Worm (Caenorhabditis elegans) whole organism, L4 larva: ENCODE results near the gene Y17G7B.21.

ENCODE experiments used
- Y105C5A.15 ChIP-seq: fragments of 200-800 bp; sonication (Bioruptor generic); IDR thresholded peaks from 2 replicates; pipeline ENCODE4 v1.3.6; 2022; ENCODE audit warnings: missing genetic modification characterization, missing compliant biosample characterization
- ZK337.2 ChIP-seq: fragments of 200-800 bp; sonication (Bioruptor generic); IDR thresholded peaks from 2 replicates; pipeline ENCODE4 v1.3.6; 2022; ENCODE audit warnings: missing genetic modification reagents, missing genetic modification characterization, missing compliant biosample characterization
- aha-1 ChIP-seq: fragments of 150-350 bp; peaks from one replicate; lab custom pipeline; 2014; ENCODE audit warnings: missing biosample characterization, missing genetic modification characterization
- arid-1 ChIP-seq: fragments of 200-800 bp; sonication (Bioruptor generic); conservative IDR thresholded peaks from 2 replicates; pipeline ENCODE4 v1.3.6; 2022; ENCODE audit warnings: missing genetic modification reagents, missing genetic modification characterization, missing compliant biosample characterization
- ceh-44 ChIP-seq: fragments of 200-800 bp; sonication (Bioruptor generic); IDR thresholded peaks from 2 replicates; pipeline ENCODE4 v1.3.6; 2022; ENCODE audit warnings: missing genetic modification reagents, missing genetic modification characterization, missing compliant biosample characterization
- ceh-62 ChIP-seq: sonication (generic microtip); optimal IDR thresholded peaks from 2 replicates; lab custom pipeline; 2017; ENCODE audit warnings: missing biosample characterization, missing genetic modification characterization
- ces-1 ChIP-seq: fragments of 150-350 bp; sonication (generic microtip); optimal IDR thresholded peaks from 4 replicates; lab custom pipeline; 2014; ENCODE audit warnings: missing biosample characterization, missing genetic modification reagents, missing genetic modification characterization
- daf-12 ChIP-seq: fragments of 150-350 bp; optimal IDR thresholded peaks from 2 replicates; lab custom pipeline; 2014; ENCODE audit warnings: missing biosample characterization, missing genetic modification reagents, missing genetic modification characterization
- daf-16 ChIP-seq, 3 experiments: sonication (generic microtip); optimal IDR thresholded peaks; 2 replicates each; lab custom pipeline; 2016 to 2017; ENCODE audit warnings: missing genetic modification characterization in 3 of 3, missing genetic modification reagents in 3 of 3, mild to moderate bottlenecking in 2 of 3, missing compliant biosample characterization in 2 of 3, missing biosample characterization in 1 of 3, moderate library complexity in 1 of 3
- dmd-6 ChIP-seq: fragments of 200-800 bp; sonication (Bioruptor generic); IDR thresholded peaks from 2 replicates; pipeline ENCODE4 v1.3.6; 2022; ENCODE audit warnings: missing genetic modification reagents, missing genetic modification characterization, missing compliant biosample characterization
- dmd-8 ChIP-seq: fragments of 200-800 bp; sonication (Bioruptor generic); IDR thresholded peaks from 2 replicates; pipeline ENCODE4 v1.3.6; 2022; ENCODE audit warnings: missing genetic modification characterization, missing compliant biosample characterization
- dpl-1 ChIP-seq: fragments of 150-350 bp; optimal IDR thresholded peaks from 2 replicates; lab custom pipeline; 2014; ENCODE audit warnings: missing biosample characterization, missing genetic modification reagents, missing genetic modification characterization
- duxl-1 ChIP-seq: sonication (generic microtip); optimal IDR thresholded peaks from 2 replicates; lab custom pipeline; 2016; ENCODE audit warnings: mild to moderate bottlenecking, missing genetic modification characterization, moderate library complexity, missing compliant biosample characterization; ENCODE audit not compliant: poor library complexity
- dve-1 ChIP-seq: sonication (generic microtip); optimal IDR thresholded peaks from 2 replicates; lab custom pipeline; 2017; ENCODE audit warnings: antibody characterized with exemption, mild to moderate bottlenecking, missing genetic modification characterization, missing compliant biosample characterization; ENCODE audit not compliant: insufficient read depth
- fkh-10 ChIP-seq: fragments of 150-350 bp; optimal IDR thresholded peaks from 2 replicates; lab custom pipeline; 2014; ENCODE audit warnings: missing biosample characterization, missing genetic modification reagents, missing genetic modification characterization
- gei-8 ChIP-seq: fragments of 200-800 bp; sonication (Bioruptor generic); optimal IDR thresholded peaks from 2 replicates; lab custom pipeline; 2018; ENCODE audit warnings: mild to moderate bottlenecking, missing genetic modification characterization, missing compliant biosample characterization
- hif-1 ChIP-seq, 2 experiments: sonication (generic microtip); optimal IDR thresholded peaks; 2 replicates each; lab custom pipeline; 2016 to 2017; ENCODE audit warnings: missing compliant biosample characterization in 2 of 2, missing genetic modification characterization in 2 of 2, missing genetic modification reagents in 2 of 2, missing genotype in 2 of 2, mild to moderate bottlenecking in 1 of 2
- hlh-11 ChIP-seq: fragments of 200-800 bp; sonication (Bioruptor generic); optimal IDR thresholded peaks from 2 replicates; lab custom pipeline; 2018; ENCODE audit warnings: mild to moderate bottlenecking, missing genetic modification characterization, missing compliant biosample characterization
- hlh-30 ChIP-seq: sonication (generic microtip); optimal IDR thresholded peaks from 2 replicates; lab custom pipeline; 2017; ENCODE audit warnings: antibody characterized with exemption, mild to moderate bottlenecking, missing genetic modification characterization, missing compliant biosample characterization; ENCODE audit not compliant: insufficient read depth
- hmg-1.1 ChIP-seq: fragments of 200-800 bp; sonication (Bioruptor generic); IDR thresholded peaks from 2 replicates; pipeline ENCODE4 v1.3.6; 2022; ENCODE audit warnings: missing genetic modification reagents, missing genetic modification characterization, missing compliant biosample characterization
- jun-1 ChIP-seq: fragments of 150-350 bp; optimal IDR thresholded peaks from 2 replicates; lab custom pipeline; 2014; ENCODE audit warnings: missing biosample characterization, missing genetic modification reagents, missing genetic modification characterization
- lir-3 ChIP-seq: sonication (generic microtip); optimal IDR thresholded peaks from 2 replicates; lab custom pipeline; 2016; ENCODE audit warnings: mild to moderate bottlenecking, missing genetic modification characterization, missing compliant biosample characterization
- lsy-2 ChIP-seq, 2 experiments: fragments of 150-350 bp in 1 of 2; sonication (generic microtip) in 1 of 2; optimal IDR thresholded peaks; 2 replicates each; lab custom pipeline; 2014 to 2017; ENCODE audit warnings: missing biosample characterization in 2 of 2, missing genetic modification characterization in 2 of 2
- madf-9 ChIP-seq: fragments of 200-800 bp; sonication (Bioruptor generic); conservative IDR thresholded peaks from 2 replicates; pipeline ENCODE4 v1.3.6; 2022; ENCODE audit warnings: missing genetic modification reagents, missing genetic modification characterization, missing compliant biosample characterization
- mdl-1 ChIP-seq, 2 experiments: fragments of 150-350 bp in 1 of 2; sonication (generic microtip) in 1 of 2; optimal IDR thresholded peaks; 2 replicates each; lab custom pipeline; 2014 to 2017; ENCODE audit warnings: missing biosample characterization in 2 of 2, missing genetic modification characterization in 2 of 2
- mdt-29 ChIP-seq: fragments of 200-800 bp; sonication (Bioruptor generic); IDR thresholded peaks from 2 replicates; pipeline ENCODE4 v1.3.6; 2022; ENCODE audit warnings: missing genetic modification reagents, missing genetic modification characterization, missing compliant biosample characterization
- mep-1 ChIP-seq: fragments of 150-350 bp; sonication (generic microtip); optimal IDR thresholded peaks from 3 replicates; lab custom pipeline; 2014; ENCODE audit warnings: missing biosample characterization, missing genetic modification characterization
- nhr-25 ChIP-seq: sonication (generic microtip); optimal IDR thresholded peaks from 2 replicates; lab custom pipeline; 2017; ENCODE audit warnings: missing genetic modification characterization, mild to moderate bottlenecking, missing compliant biosample characterization, antibody characterized with exemption, moderate library complexity, borderline replicate concordance; ENCODE audit not compliant: insufficient read depth
- nhr-28 ChIP-seq: fragments of 150-350 bp; optimal IDR thresholded peaks from 2 replicates; lab custom pipeline; 2014; ENCODE audit warnings: missing biosample characterization, missing genetic modification characterization
- nhr-41 ChIP-seq: fragments of 200-800 bp; sonication (Bioruptor generic); IDR thresholded peaks from 2 replicates; pipeline ENCODE4 v1.3.6; 2022; ENCODE audit warnings: missing genetic modification reagents, missing genetic modification characterization, missing compliant biosample characterization
- pha-4 ChIP-seq, 2 experiments: fragments of 150-350 bp in 1 of 2; fragments of 200-800 bp in 1 of 2; sonication (Bioruptor generic) in 1 of 2; IDR thresholded peaks in 1 of 2; optimal IDR thresholded peaks in 1 of 2; 2 replicates each; pipeline versions ENCODE4 v1.3.6 to Lab custom; 2014 to 2022; ENCODE audit warnings: missing genetic modification characterization in 2 of 2, missing genetic modification reagents in 2 of 2, missing biosample characterization in 1 of 2, missing compliant biosample characterization in 1 of 2
- php-3 ChIP-seq: fragments of 200-800 bp; sonication (Bioruptor generic); IDR thresholded peaks from 2 replicates; pipeline ENCODE4 v1.3.6; 2022; ENCODE audit warnings: missing genetic modification reagents, missing genetic modification characterization, missing compliant biosample characterization
- rbr-2 ChIP-seq: sonication (generic microtip); optimal IDR thresholded peaks from 2 replicates; lab custom pipeline; 2016; ENCODE audit warnings: missing genotype, missing genetic modification characterization, missing compliant biosample characterization
- saeg-2 ChIP-seq: fragments of 200-800 bp; sonication (Bioruptor generic); IDR thresholded peaks from 2 replicates; pipeline ENCODE4 v1.3.6; 2022; ENCODE audit warnings: missing genetic modification reagents, missing genetic modification characterization, missing compliant biosample characterization
- sdz-12 ChIP-seq: fragments of 200-800 bp; sonication (Bioruptor generic); optimal IDR thresholded peaks from 2 replicates; lab custom pipeline; 2018; ENCODE audit warnings: mild to moderate bottlenecking, missing genetic modification characterization, missing compliant biosample characterization
- snpc-1.2 ChIP-seq: fragments of 200-800 bp; sonication (Bioruptor generic); IDR thresholded peaks from 2 replicates; pipeline ENCODE4 v1.3.6; 2022; ENCODE audit warnings: missing genetic modification reagents, missing genetic modification characterization, missing compliant biosample characterization
- spr-1 ChIP-seq: sonication (generic microtip); optimal IDR thresholded peaks from 2 replicates; lab custom pipeline; 2016; ENCODE audit warnings: mild to moderate bottlenecking, missing genetic modification characterization, missing compliant biosample characterization
- spr-3 ChIP-seq: fragments of 200-800 bp; sonication (Bioruptor generic); optimal IDR thresholded peaks from 2 replicates; lab custom pipeline; 2018; ENCODE audit warnings: mild to moderate bottlenecking, missing genetic modification characterization, missing compliant biosample characterization
- tag-97 ChIP-seq: fragments of 200-800 bp; sonication (Bioruptor generic); IDR thresholded peaks from 2 replicates; pipeline ENCODE4 v1.3.6; 2022; ENCODE audit warnings: missing genetic modification characterization, missing compliant biosample characterization
- unc-130 ChIP-seq: sonication (generic microtip); optimal IDR thresholded peaks from 2 replicates; lab custom pipeline; 2016; ENCODE audit warnings: missing genetic modification reagents, missing genetic modification characterization, missing compliant biosample characterization
- unc-62 ChIP-seq, 3 experiments: fragments of 150-350 bp in 1 of 3; sonication (generic microtip); optimal IDR thresholded peaks in 2 of 3; peaks in 1 of 3; 1 replicate in 1 of 3; 2 replicates in 2 of 3; lab custom pipeline; 2014 to 2017; ENCODE audit warnings: missing biosample characterization in 3 of 3, missing genetic modification characterization in 3 of 3, missing genetic modification reagents in 3 of 3, missing genotype in 1 of 3
- vab-7 ChIP-seq: fragments of 200-800 bp; sonication (Bioruptor generic); IDR thresholded peaks from 2 replicates; pipeline ENCODE4 v1.3.6; 2022; ENCODE audit warnings: missing genetic modification reagents, missing genetic modification characterization, missing compliant biosample characterization
- zag-1 ChIP-seq: fragments of 150-350 bp; optimal IDR thresholded peaks from 2 replicates; lab custom pipeline; 2014; ENCODE audit warnings: missing biosample characterization, missing genetic modification characterization
- ztf-7 ChIP-seq: fragments of 150-350 bp; optimal IDR thresholded peaks from 2 replicates; lab custom pipeline; 2014; ENCODE audit warnings: missing biosample characterization, missing genetic modification characterization

The Y17G7B.21 gene

ce11 chrII:11958793-11959574, 18.5 kb downstream of the Y17G7B.21 start:
- TF ChIP-seq sdz-12 (GFP tag; lab: Kevin White, UChicago) (no peak), ceh-62 (no peak), ztf-7 (no peak), daf-16 (GFP tag; optimal IDR thresholded peaks at IDR 0.05; lab: Kevin White, UChicago) (no peak), daf-16 (tag; optimal IDR thresholded peaks at IDR 0.05; lab: Kevin White, UChicago) (peak; percentile 41), mdl-1 (tag; optimal IDR thresholded peaks at IDR 0.05; lab: Kevin White, UChicago) (no peak), nhr-25 (tag; lab: Kevin White, UChicago) (peak; percentile 33), aha-1 (tag; lab: Kevin White, UChicago) (peak; percentile 73), vab-7 (GFP tag; lab: Robert Waterston, UW) (0 out of 2 replicates have a peak, but pooled peaks have one; percentile 47), mep-1 (tag; lab: Kevin White, UChicago) (peak; percentile 68), fkh-10 (GFP tag; lab: Kevin White, UChicago) (peak; percentile 49), saeg-2 (no peak), hif-1 (tag; optimal IDR thresholded peaks at IDR 0.05; lab: Kevin White, UChicago) (peak in 1 of 2 experiments; percentile 42), unc-62 (GFP tag; optimal IDR thresholded peaks at IDR 0.05 in 1 of 2; lab: Kevin White, UChicago) (peak in 1 of 2 experiments; percentile 60), unc-62 (tag; optimal IDR thresholded peaks at IDR 0.05; lab: Kevin White, UChicago) (no peak), dmd-6 (GFP tag; lab: Robert Waterston, UW) (no peak; the same call in 1 of the 2 replicates), ces-1 (GFP tag; lab: Kevin White, UChicago) (no peak), hmg-1.1 (peak; percentile 76), pha-4 (GFP tag; IDR thresholded peaks at IDR 0.05; lab: Robert Waterston, UW) (peak; percentile 45; the same call in 1 of the 2 replicates), pha-4 (tag; optimal IDR thresholded peaks at IDR 0.05; lab: Kevin White, UChicago) (no peak), nhr-28 (peak; percentile 1), lir-3 (tag; lab: Kevin White, UChicago) (peak; percentile 19), hlh-30 (peak; percentile 31), jun-1 (no peak), spr-1 (tag; lab: Kevin White, UChicago) (peak; percentile 4), hlh-11 (tag; lab: Kevin White, UChicago) (peak; percentile 63), daf-12 (tag; lab: Kevin White, UChicago) (no peak), rbr-2 (tag; lab: Kevin White, UChicago) (peak; percentile 54), mdt-29 (GFP tag; lab: Robert Waterston, UW) (0 out of 2 replicates have a peak, but pooled peaks have one; percentile 17), arid-1 (GFP tag; lab: Robert Waterston, UW) (0 out of 2 replicates have a peak, but pooled peaks have one; percentile 34), tag-97 (GFP tag; lab: Robert Waterston, UW) (no peak), dve-1 (tag; lab: Kevin White, UChicago) (peak; percentile 39), duxl-1 (tag; lab: Kevin White, UChicago) (no peak), spr-3 (GFP tag; lab: Kevin White, UChicago) (no peak), gei-8 (GFP tag; lab: Kevin White, UChicago) (no peak), unc-130 (GFP tag; lab: Kevin White, UChicago) (peak; percentile 12), nhr-41 (GFP tag; lab: Robert Waterston, UW) (no peak), Y105C5A.15 (GFP tag; lab: Robert Waterston, UW) (no peak), dmd-8 (GFP tag; lab: Robert Waterston, UW) (no peak), ceh-44 (GFP tag; lab: Robert Waterston, UW) (no peak), dpl-1 (GFP tag; lab: Kevin White, UChicago) (peak; percentile 33), php-3 (peak; percentile 46; the same call in 1 of the 2 replicates), ZK337.2 (GFP tag; lab: Robert Waterston, UW) (0 out of 2 replicates have a peak, but pooled peaks have one; percentile 38), lsy-2 (tag; optimal IDR thresholded peaks at IDR 0.05; lab: Kevin White, UChicago) (peak in 1 of 2 experiments; percentile 53), zag-1 (tag; lab: Kevin White, UChicago) (no peak), snpc-1.2 (peak; percentile 66; the same call in 1 of the 2 replicates), madf-9 (0 out of 2 replicates have a peak, but pooled peaks have one; percentile 48)
